Worm (Caenorhabditis elegans) whole organism, young adult: Measurements from ENCODE around the gene mod-1.
A peak's percentile ranks its signal among the peaks of the same experiment; 100 is the strongest.
"Not testable (repeated sequence)": the region's sequence is repeated elsewhere in the genome, so short reads cannot be mapped to it uniquely, and the experiment has no call there.

ENCODE experiments used
- C06A6.2 ChIP-seq: fragments of 200-800 bp; sonication (Bioruptor generic); conservative IDR thresholded peaks from 2 replicates; pipeline ENCODE4 v1.3.6; 2022; ENCODE audit warnings: missing genetic modification characterization, missing compliant biosample characterization
- F23B12.7 ChIP-seq: sonication (generic microtip); optimal IDR thresholded peaks from 2 replicates; lab custom pipeline; 2017; ENCODE audit warnings: missing genetic modification characterization, mild to moderate bottlenecking, missing compliant biosample characterization, antibody characterized with exemption, moderate library complexity; ENCODE audit not compliant: insufficient read depth
- F57C9.4 ChIP-seq: sonication (generic microtip); optimal IDR thresholded peaks from 2 replicates; lab custom pipeline; 2017; ENCODE audit warnings: mild to moderate bottlenecking, missing genetic modification characterization, missing compliant biosample characterization
- T26A5.8 ChIP-seq: sonication (generic microtip); optimal IDR thresholded peaks from 2 replicates; lab custom pipeline; 2016; ENCODE audit warnings: missing genetic modification characterization, missing compliant biosample characterization
- Y53F4B.3 ChIP-seq: fragments of 200-800 bp; sonication (Bioruptor generic); IDR thresholded peaks from 2 replicates; pipeline ENCODE4 v1.3.6; 2022; ENCODE audit warnings: missing genetic modification reagents, missing genetic modification characterization, missing compliant biosample characterization
- ekl-4 ChIP-seq: fragments of 200-800 bp; sonication (Bioruptor generic); IDR thresholded peaks from 2 replicates; pipeline ENCODE4 v1.3.6; 2022; ENCODE audit warnings: missing genetic modification reagents, missing genetic modification characterization, missing compliant biosample characterization
- lin-35 ChIP-seq, 3 experiments: fragments of 150-350 bp in 2 of 3; sonication (generic microtip) in 1 of 3; optimal IDR thresholded peaks; 2 replicates each; lab custom pipeline; 2014 to 2018; ENCODE audit warnings: missing biosample characterization in 3 of 3, missing genetic modification characterization in 3 of 3, missing genetic modification reagents in 3 of 3
- lsl-1 ChIP-seq: fragments of 200-800 bp; sonication (Bioruptor generic); optimal IDR thresholded peaks from 2 replicates; lab custom pipeline; 2018; ENCODE audit warnings: mild to moderate bottlenecking, missing genetic modification characterization, moderate library complexity, missing compliant biosample characterization
- snpc-1.3 ChIP-seq: sonication (generic microtip); optimal IDR thresholded peaks from 2 replicates; lab custom pipeline; 2017; ENCODE audit warnings: missing genetic modification characterization, mild to moderate bottlenecking, missing compliant biosample characterization, antibody characterized with exemption, moderate library complexity, missing genotype, missing genetic modification reagents; ENCODE audit not compliant: insufficient read depth
- snpc-4 ChIP-seq, 5 experiments: fragments of 150-350 bp in 1 of 5; sonication (generic microtip) in 4 of 5; optimal IDR thresholded peaks; 2 replicates each; lab custom pipeline; 2014 to 2018; ENCODE audit warnings: missing genetic modification characterization in 5 of 5, missing biosample characterization in 3 of 5, antibody characterized with exemption in 2 of 5, mild to moderate bottlenecking in 2 of 5, missing compliant biosample characterization in 2 of 5, missing genotype in 2 of 5, moderate library complexity in 2 of 5, missing genetic modification reagents in 1 of 5
- tlf-1 ChIP-seq: fragments of 200-800 bp; sonication (Bioruptor generic); optimal IDR thresholded peaks from 2 replicates; lab custom pipeline; 2018; ENCODE audit warnings: mild to moderate bottlenecking, missing genetic modification characterization, missing compliant biosample characterization

ce11 chrV:8923976-8924375 lies 10.1 kb upstream of the mod-1 start:
- not testable (repeated sequence) for TF ChIP-seq F23B12.7 (tag; lab: Kevin White, UChicago); ekl-4 (GFP tag; lab: Robert Waterston, UW); F57C9.4 (tag; lab: Kevin White, UChicago); C06A6.2 (GFP tag; lab: Robert Waterston, UW); T26A5.8 (tag; lab: Kevin White, UChicago); Y53F4B.3 (GFP tag; lab: Robert Waterston, UW); tlf-1 (GFP tag; lab: Kevin White, UChicago); lsl-1; lin-35 (GFP tag; optimal IDR thresholded peaks at IDR 0.05; lab: Kevin White, UChicago); snpc-4 (GFP tag; optimal IDR thresholded peaks at IDR 0.05; lab: Kevin White, UChicago); snpc-1.3 (tag; lab: Kevin White, UChicago)
- TF ChIP-seq snpc-4 (tag; optimal IDR thresholded peaks at IDR 0.05; lab: Kevin White, UChicago) = peak in 3 of 4 experiments; percentile 2 to 92 (median 89)
